Worm (Caenorhabditis elegans): ENCODE data around the gene sdz-5.
"Not testable (repeated sequence)": the region's sequence is repeated elsewhere in the genome, so short reads cannot be mapped to it uniquely, and the experiment has no call there.

DNA sequence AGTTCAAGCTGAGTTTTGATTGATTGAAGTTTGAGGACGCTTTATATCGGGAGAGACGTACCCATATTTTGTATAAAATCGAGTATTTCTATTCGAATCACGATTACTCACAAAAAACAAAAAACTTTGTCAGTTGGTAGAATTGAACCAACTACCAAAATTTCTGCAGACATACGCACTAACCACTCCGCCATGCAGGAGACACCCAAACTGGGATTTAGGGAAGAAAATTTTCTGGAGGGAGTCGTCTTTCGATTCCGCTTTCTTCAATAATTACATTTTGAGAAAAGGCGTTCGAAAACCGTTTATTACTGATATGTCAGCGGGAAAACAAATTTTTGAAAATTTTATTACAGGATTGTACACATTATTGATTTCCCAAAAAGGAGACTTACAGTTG lies 22.8 kb downstream of the sdz-5 start:
- not testable (repeated sequence) for TF ChIP-seq cebp-1 (GFP tag; IDR thresholded peaks at IDR 0.05); cebp-1 (tag; optimal IDR thresholded peaks at IDR 0.05); Y56A3A.18 (GFP tag; IDR thresholded peaks at IDR 0.05); ets-4 (GFP tag; optimal IDR thresholded peaks at IDR 0.05); nhr-27 (tag; optimal IDR thresholded peaks at IDR 0.05); mxl-1 (tag; optimal IDR thresholded peaks at IDR 0.05); nhr-120 (GFP tag; IDR thresholded peaks at IDR 0.05); unc-62 (GFP tag; optimal IDR thresholded peaks at IDR 0.05); bed-2 (GFP tag; IDR thresholded peaks at IDR 0.05)
